Fruit fly (Drosophila melanogaster) whole organism, pupa: ENCODE data around the gene Tim17b1.

Experiments used
- CG10348 ChIP-seq: fragments of 200-800 bp; sonication (Bioruptor generic); IDR thresholded peaks from 2 replicates; pipeline ENCODE4 v1.3.6; 2022; ENCODE audit warnings: missing biosample characterization, missing genetic modification characterization
- CG13204 ChIP-seq: fragments of 200-800 bp; sonication (Bioruptor generic); optimal IDR thresholded peaks from 2 replicates; lab custom pipeline; 2018; ENCODE audit warnings: missing biosample characterization, mild to moderate bottlenecking, missing genetic modification characterization, moderate library complexity
- CG17806 ChIP-seq: fragments of 200-800 bp; sonication (Bioruptor generic); optimal IDR thresholded peaks from 2 replicates; lab custom pipeline; 2018; ENCODE audit warnings: missing biosample characterization, mild to moderate bottlenecking, missing genetic modification characterization, moderate library complexity
- CG32121 ChIP-seq: fragments of 200-800 bp; sonication (Bioruptor generic); IDR thresholded peaks from 2 replicates; pipeline ENCODE4 v1.3.6; 2022; ENCODE audit warnings: missing biosample characterization, missing genetic modification characterization
- CG8301 ChIP-seq: fragments of 200-800 bp; sonication (Bioruptor generic); optimal IDR thresholded peaks from 2 replicates; lab custom pipeline; 2018; ENCODE audit warnings: missing biosample characterization, mild to moderate bottlenecking, missing genetic modification characterization
- CG9948 ChIP-seq: fragments of 200-800 bp; sonication (Bioruptor generic); optimal IDR thresholded peaks from 2 replicates; lab custom pipeline; 2018; ENCODE audit warnings: missing biosample characterization, mild to moderate bottlenecking, missing genetic modification characterization, moderate library complexity
- D1 ChIP-seq: fragments of 200-800 bp; sonication (Bioruptor generic); optimal IDR thresholded peaks from 2 replicates; lab custom pipeline; 2018; ENCODE audit warnings: missing biosample characterization, mild to moderate bottlenecking, missing genetic modification characterization, moderate library complexity
- EcR ChIP-seq: fragments of 200-800 bp; sonication (Bioruptor generic); optimal IDR thresholded peaks from 3 replicates; lab custom pipeline; 2019; ENCODE audit warnings: missing biosample characterization, missing genetic modification characterization, mild to moderate bottlenecking, moderate library complexity, missing genetic modification reagents
- Ets98B ChIP-seq: fragments of 200-800 bp; sonication (Bioruptor generic); IDR thresholded peaks from 2 replicates; pipeline ENCODE4 v1.3.6; 2022; ENCODE audit warnings: missing biosample characterization, missing genetic modification characterization
- Snoo ChIP-seq: fragments of 200-800 bp; sonication (Bioruptor generic); optimal IDR thresholded peaks from 3 replicates; lab custom pipeline; 2017; ENCODE audit warnings: missing biosample characterization, mild to moderate bottlenecking, missing genetic modification characterization, inconsistent platforms
- fd96Ca ChIP-seq: fragments of 200-800 bp; sonication (Bioruptor generic); IDR thresholded peaks from 3 replicates; pipeline ENCODE4 v1.3.6; 2022; ENCODE audit warnings: missing biosample characterization, missing genetic modification characterization
- gl ChIP-seq: fragments of 200-800 bp; sonication (Bioruptor generic); optimal IDR thresholded peaks from 2 replicates; lab custom pipeline; 2018; ENCODE audit warnings: missing biosample characterization, mild to moderate bottlenecking, missing genetic modification characterization
- rn ChIP-seq: fragments of 200-800 bp; sonication (Bioruptor generic); IDR thresholded peaks from 2 replicates; pipeline ENCODE4 v1.3.6; 2022; ENCODE audit warnings: missing biosample characterization, missing genetic modification characterization

dm6 chr3R:5319059-5319785 lies 19.3 kb downstream of the Tim17b1 start:
- TF ChIP-seq gl (tag; lab: Kevin White, UChicago) (no peak), Ets98B (GFP tag; lab: Robert Waterston, UW) (no peak), CG8301 (no peak), fd96Ca (no peak), D1 (tag; lab: Kevin White, UChicago) (no peak), CG13204 (no peak), rn (GFP tag; lab: Robert Waterston, UW) (no peak), Snoo (tag; lab: Kevin White, UChicago) (no peak), CG9948 (no peak), CG17806 (tag; lab: Kevin White, UChicago) (no peak), CG10348 (GFP tag; lab: Robert Waterston, UW) (no peak), CG32121 (no peak), EcR (GFP tag; lab: Kevin White, UChicago) (no peak)
